Fruit fly (Drosophila melanogaster) whole organism, wandering third instar larva: Measurements from ENCODE around the gene CG2321.

Experiments used
- Abd-B ChIP-seq: fragments of >200 bp; optimal IDR thresholded peaks from 2 replicates; lab custom pipeline; 2017; ENCODE audit warnings: missing biosample characterization, missing genetic modification characterization
- CG32264 ChIP-seq: fragments of 200-800 bp; sonication (Bioruptor generic); optimal IDR thresholded peaks from 2 replicates; lab custom pipeline; 2016; ENCODE audit warnings: missing biosample characterization, missing genetic modification characterization
- CrebA ChIP-seq: fragments of 200-800 bp; sonication (Bioruptor generic); optimal IDR thresholded peaks from 2 replicates; lab custom pipeline; 2016; ENCODE audit warnings: missing biosample characterization, mild to moderate bottlenecking, missing genetic modification characterization, borderline replicate concordance
- Dfd ChIP-seq: fragments of >200 bp; optimal IDR thresholded peaks from 2 replicates; lab custom pipeline; 2017; ENCODE audit warnings: missing biosample characterization, missing genetic modification characterization
- Dif ChIP-seq: fragments of 200-275, 200-300 bp; sonication (Bioruptor generic); optimal IDR thresholded peaks from 2 replicates; lab custom pipeline; 2018; ENCODE audit warnings: missing biosample characterization, missing genetic modification characterization; ENCODE audit not compliant: partially characterized antibody
- Hnf4 ChIP-seq: fragments of 200-800 bp; sonication (Bioruptor generic); optimal IDR thresholded peaks from 2 replicates; lab custom pipeline; 2016; ENCODE audit warnings: missing biosample characterization, mild to moderate bottlenecking, missing genetic modification characterization
- Hr78 ChIP-seq: fragments of >200 bp; optimal IDR thresholded peaks from 2 replicates; lab custom pipeline; 2017; ENCODE audit warnings: missing biosample characterization, missing genetic modification characterization
- Jra ChIP-seq: sonication (Bioruptor generic); optimal IDR thresholded peaks from 2 replicates; lab custom pipeline; 2016; ENCODE audit warnings: missing biosample characterization, missing genetic modification characterization
- Mio ChIP-seq: sonication (Bioruptor generic); optimal IDR thresholded peaks from 2 replicates; lab custom pipeline; 2016; ENCODE audit warnings: missing biosample characterization, missing genetic modification characterization
- Myc ChIP-seq: fragments of >200 bp; optimal IDR thresholded peaks from 2 replicates; lab custom pipeline; 2017
- N ChIP-seq: fragments of >200 bp; optimal IDR thresholded peaks from 2 replicates; lab custom pipeline; 2018; ENCODE audit warnings: missing biosample characterization, missing external identifiers, missing genetic modification characterization
- OdsH ChIP-seq: fragments of 200-800 bp; sonication (Bioruptor generic); optimal IDR thresholded peaks from 2 replicates; lab custom pipeline; 2016; ENCODE audit warnings: missing biosample characterization, mild to moderate bottlenecking, missing genetic modification characterization
- Rel ChIP-seq, 2 experiments: fragments of 200-800 bp; sonication (Bioruptor generic) in 1 of 2; optimal IDR thresholded peaks; 2 replicates in 1 of 2; 3 replicates in 1 of 2; lab custom pipeline; 2016 to 2019; ENCODE audit warnings: mild to moderate bottlenecking in 2 of 2, missing biosample characterization in 2 of 2, missing genetic modification characterization in 2 of 2, moderate library complexity in 1 of 2
- br ChIP-seq: fragments of 200-800 bp; sonication (Bioruptor generic); optimal IDR thresholded peaks from 2 replicates; lab custom pipeline; 2016; ENCODE audit warnings: missing biosample characterization, missing genetic modification characterization
- brk ChIP-seq: fragments of 200-800 bp; sonication (Bioruptor generic); optimal IDR thresholded peaks from 2 replicates; lab custom pipeline; 2016; ENCODE audit warnings: missing biosample characterization, mild to moderate bottlenecking, missing genetic modification characterization
- dl ChIP-seq, 2 experiments: fragments of 175-275, 200-275 bp in 1 of 2; fragments of 200-275 bp in 1 of 2; sonication (Bioruptor generic); optimal IDR thresholded peaks; lab custom pipeline; 2018; ENCODE audit warnings: mild to moderate bottlenecking in 2 of 2, missing biosample characterization in 2 of 2, missing genetic modification characterization in 2 of 2, moderate library complexity in 2 of 2; ENCODE audit not compliant: partially characterized antibody in 2 of 2, insufficient read depth in 1 of 2
- dsf ChIP-seq: sonication (Bioruptor generic); optimal IDR thresholded peaks from 2 replicates; lab custom pipeline; 2016; ENCODE audit warnings: missing biosample characterization, missing genetic modification characterization, borderline replicate concordance
- ey ChIP-seq: fragments of 200-800 bp; sonication (Bioruptor generic); optimal IDR thresholded peaks from 2 replicates; lab custom pipeline; 2016; ENCODE audit warnings: missing biosample characterization, missing genetic modification characterization
- fru ChIP-seq: fragments of 200-800 bp; sonication (Bioruptor generic); optimal IDR thresholded peaks from 3 replicates; lab custom pipeline; 2016; ENCODE audit warnings: missing biosample characterization, mild to moderate bottlenecking, missing genetic modification characterization
- h ChIP-seq: fragments of 200-800 bp; sonication (Bioruptor generic); optimal IDR thresholded peaks from 3 replicates; lab custom pipeline; 2016; ENCODE audit warnings: missing biosample characterization, mild to moderate bottlenecking, missing genetic modification characterization
- jim ChIP-seq: fragments of 175-275, 200-325 bp; sonication (Bioruptor generic); optimal IDR thresholded peaks from 2 replicates; lab custom pipeline; 2016; ENCODE audit warnings: missing biosample characterization, mild to moderate bottlenecking, missing genetic modification characterization
- lola ChIP-seq: fragments of >200 bp; optimal IDR thresholded peaks from 2 replicates; lab custom pipeline; 2017; ENCODE audit warnings: missing biosample characterization, missing genetic modification characterization
- pan ChIP-seq: fragments of >200 bp; optimal IDR thresholded peaks from 2 replicates; lab custom pipeline; 2017
- psq ChIP-seq: fragments of 200-800 bp; sonication (Bioruptor generic); optimal IDR thresholded peaks from 3 replicates; lab custom pipeline; 2017; ENCODE audit warnings: missing biosample characterization, mild to moderate bottlenecking, missing genetic modification characterization, moderate library complexity
- rgr ChIP-seq: fragments of 200-800 bp; sonication (Bioruptor generic); optimal IDR thresholded peaks from 3 replicates; lab custom pipeline; 2016; ENCODE audit warnings: missing biosample characterization, mild to moderate bottlenecking, missing genetic modification characterization
- sv ChIP-seq: fragments of 200-800 bp; sonication (Bioruptor generic); optimal IDR thresholded peaks from 3 replicates; lab custom pipeline; 2016; ENCODE audit warnings: missing biosample characterization, missing genetic modification characterization
- usp ChIP-seq: fragments of >200 bp; optimal IDR thresholded peaks from 2 replicates; lab custom pipeline; 2017; ENCODE audit warnings: missing biosample characterization, missing genetic modification characterization

CG2321 gene

DNA sequence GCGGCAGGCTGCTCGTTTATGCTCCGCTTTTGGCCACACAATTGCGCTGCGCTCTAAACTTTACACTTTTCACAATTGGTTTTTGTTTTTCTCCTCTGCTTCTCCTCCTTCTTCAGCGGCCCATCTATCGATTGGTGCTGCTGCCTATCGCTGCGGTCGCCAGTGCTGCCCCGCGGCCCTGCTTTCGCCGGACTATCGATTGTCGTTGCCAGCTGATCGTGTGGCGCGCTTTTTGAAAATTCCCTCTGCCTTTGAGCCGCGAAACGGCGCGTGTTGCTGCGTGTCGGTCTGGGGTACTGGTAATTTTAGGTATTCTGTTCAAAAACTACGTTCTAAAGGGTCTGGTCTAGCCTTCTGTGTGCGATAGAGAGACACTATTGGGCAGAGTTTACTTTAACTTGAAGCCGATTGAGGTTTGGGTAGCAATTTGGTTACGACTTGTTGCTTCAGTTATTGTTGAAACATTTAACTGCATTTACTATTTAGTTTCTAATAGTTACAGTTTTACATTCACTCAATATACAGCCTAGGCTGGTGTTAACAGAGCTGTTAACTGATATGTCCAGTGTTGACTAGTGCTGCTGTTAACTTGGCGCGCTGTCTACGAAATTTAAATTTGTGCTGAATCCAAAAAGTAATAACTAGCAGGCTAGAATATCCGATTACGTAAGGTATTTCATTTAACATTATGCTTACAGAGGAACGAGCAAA, 14.5 kb upstream of the CG2321 start, which contains the start of gene Trc8:
Gene Trc8, minus strand, starts transcription at position 392 of the 711 bp plus-strand sequence.
- TF ChIP-seq CrebA (GFP tag; lab: Kevin White, UChicago) (no peak), Jra (GFP tag; lab: Kevin White, UChicago) (no peak), psq (GFP tag; lab: Kevin White, UChicago) (peak; percentile 96), Dif (no peak), jim (GFP tag; lab: Kevin White, UChicago) (no peak), Myc (peak; percentile 22), fru (GFP tag; lab: Kevin White, UChicago) (peak; percentile 3)

dm6 chr3R:29502978-29503377, 13.9 kb upstream of the CG2321 start:
- TF ChIP-seq h (GFP tag; lab: Kevin White, UChicago) (no peak), pan (lab: Kevin White, UChicago) (no peak), Myc (no peak), psq (GFP tag; lab: Kevin White, UChicago) (no peak), Abd-B (GFP tag; lab: Kevin White, UChicago) (no peak), lola (GFP tag; lab: Kevin White, UChicago) (no peak), CrebA (GFP tag; lab: Kevin White, UChicago) (no peak), N (GFP tag; lab: Kevin White, UChicago) (no peak), Hr78 (GFP tag; lab: Kevin White, UChicago) (no peak), Rel (GFP tag; optimal IDR thresholded peaks at IDR 0.05; lab: Kevin White, UChicago) (no peak), Rel (tag; optimal IDR thresholded peaks at IDR 0.05; lab: Kevin White, UChicago) (no peak), usp (GFP tag; lab: Kevin White, UChicago) (no peak), CG32264 (GFP tag; lab: Kevin White, UChicago) (no peak), rgr (GFP tag; lab: Kevin White, UChicago) (no peak), Dif (no peak)
- TF ChIP-seq, all 38 proteins: peak for 0

dm6 chr3R:29496315-29496714, 7.2 kb upstream of the CG2321 start:
- TF ChIP-seq ey (no peak), br (no peak), brk (no peak), usp (GFP tag; lab: Kevin White, UChicago) (no peak), Jra (GFP tag; lab: Kevin White, UChicago) (no peak), sv (GFP tag; lab: Kevin White, UChicago) (no peak), jim (GFP tag; lab: Kevin White, UChicago) (no peak), dsf (GFP tag; lab: Kevin White, UChicago) (no peak), dl (GFP tag; optimal IDR thresholded peaks at IDR 0.05; lab: Kevin White, UChicago; ENCODE audit: insufficient read depth in 1 of 2, partially characterized antibody in 2 of 2) (no peak), Rel (GFP tag; optimal IDR thresholded peaks at IDR 0.05; lab: Kevin White, UChicago) (no peak), Rel (tag; optimal IDR thresholded peaks at IDR 0.05; lab: Kevin White, UChicago) (no peak), Mio (GFP tag; lab: Kevin White, UChicago) (no peak), Hnf4 (GFP tag; lab: Kevin White, UChicago) (no peak)

dm6 chr3R:29495815-29496214, 6.8 kb upstream of the CG2321 start:
- TF ChIP-seq dl (GFP tag; optimal IDR thresholded peaks at IDR 0.05; lab: Kevin White, UChicago; ENCODE audit: insufficient read depth in 1 of 2, partially characterized antibody in 2 of 2) = no peak
- TF ChIP-seq OdsH = no peak
- TF ChIP-seq Jra (GFP tag; lab: Kevin White, UChicago) = no peak
- TF ChIP-seq rgr (GFP tag; lab: Kevin White, UChicago) = no peak
- TF ChIP-seq lola (GFP tag; lab: Kevin White, UChicago) = no peak
- no peak for TF ChIP-seq Dfd (GFP tag; lab: Kevin White, UChicago)

DNA sequence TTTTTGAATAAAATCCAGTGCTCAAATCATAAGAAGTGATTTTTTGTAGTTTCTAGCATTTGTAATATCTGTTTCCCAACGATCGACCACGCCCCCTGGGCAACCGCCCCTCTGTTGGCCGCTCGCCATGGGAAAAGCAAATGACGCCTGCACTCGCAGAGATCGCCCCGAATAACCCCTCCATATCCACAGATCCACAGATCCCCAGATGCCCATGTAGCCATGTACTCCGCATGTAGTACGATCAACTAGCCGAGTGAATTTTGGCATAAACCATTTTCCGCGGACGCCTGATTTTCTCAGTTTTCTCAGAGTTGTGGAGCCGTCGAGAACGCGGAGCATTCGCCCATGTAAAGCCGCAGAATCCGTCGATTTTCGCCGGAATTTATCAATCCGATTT, 5.4 kb upstream of the CG2321 start, which contains the start of gene FipoQ:
Gene FipoQ, plus strand, starts transcription at position 301 of the 400 bp plus-strand sequence.
- TF ChIP-seq sv (GFP tag; lab: Kevin White, UChicago) = no peak
